Worm (Caenorhabditis elegans) whole organism, L3 larva: ENCODE results near the gene srv-15.

ENCODE experiments used
- elt-3 ChIP-seq, 3 experiments: fragments of 150-350 bp in 1 of 3; sonication (generic microtip) in 2 of 3; optimal IDR thresholded peaks; 2 replicates in 2 of 3; 4 replicates in 1 of 3; lab custom pipeline; 2014 to 2017; ENCODE audit warnings: missing biosample characterization in 3 of 3, missing genetic modification characterization in 3 of 3
- jun-1 ChIP-seq: fragments of 150-350 bp; optimal IDR thresholded peaks from 2 replicates; lab custom pipeline; 2014; ENCODE audit warnings: missing biosample characterization, missing genetic modification reagents, missing genetic modification characterization
- nhr-12 ChIP-seq: fragments of 150-350 bp; optimal IDR thresholded peaks from 2 replicates; lab custom pipeline; 2014; ENCODE audit warnings: missing biosample characterization, missing genetic modification characterization
- nhr-237 ChIP-seq: fragments of 150-350 bp; optimal IDR thresholded peaks from 2 replicates; lab custom pipeline; 2014; ENCODE audit warnings: missing biosample characterization, missing genetic modification characterization
- nhr-25 ChIP-seq: sonication (generic microtip); optimal IDR thresholded peaks from 2 replicates; lab custom pipeline; 2017; ENCODE audit warnings: missing biosample characterization, missing genetic modification characterization
- snpc-4 ChIP-seq: fragments of 150-350 bp; optimal IDR thresholded peaks from 2 replicates; lab custom pipeline; 2014; ENCODE audit warnings: missing biosample characterization, missing genetic modification characterization
- tbx-2 ChIP-seq: sonication (generic microtip); optimal IDR thresholded peaks from 2 replicates; lab custom pipeline; 2016; ENCODE audit warnings: mild to moderate bottlenecking, missing genetic modification characterization, missing compliant biosample characterization
- unc-39 ChIP-seq: sonication (generic microtip); optimal IDR thresholded peaks from 4 replicates; lab custom pipeline; 2017; ENCODE audit warnings: missing biosample characterization, missing genetic modification characterization

DNA sequence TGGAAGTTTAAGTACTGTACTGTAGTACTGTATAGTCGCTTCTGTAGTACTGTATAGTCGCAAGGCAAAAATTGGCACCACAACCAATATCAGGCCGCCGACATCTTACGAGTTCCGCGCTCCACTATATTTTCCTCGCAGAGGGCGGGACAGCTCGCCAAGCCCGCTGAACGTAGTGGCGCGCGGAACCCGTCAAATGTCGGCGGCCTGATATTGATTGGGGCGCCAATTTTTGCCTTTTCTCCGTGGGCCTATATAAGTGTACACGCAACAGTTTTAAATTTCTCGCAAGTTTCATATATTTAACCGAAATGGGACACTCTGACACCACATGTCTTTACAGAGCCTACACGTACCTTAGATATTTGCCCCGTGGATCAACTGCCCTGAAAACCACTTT is 43.6 kb downstream of the srv-15 start:
- TF ChIP-seq nhr-25: no peak
- TF ChIP-seq nhr-237 (tag; lab: Kevin White, UChicago): no peak
- no peak for TF ChIP-seq nhr-12 (tag; lab: Kevin White, UChicago)
- TF ChIP-seq elt-3 (tag; optimal IDR thresholded peaks at IDR 0.05; lab: Kevin White, UChicago): no peak
- no peak for TF ChIP-seq unc-39 (tag; lab: Kevin White, UChicago)
- TF ChIP-seq snpc-4 (tag; lab: Kevin White, UChicago): no peak
- TF ChIP-seq jun-1 (tag; lab: Kevin White, UChicago): no peak
- no peak for TF ChIP-seq tbx-2 (tag; lab: Kevin White, UChicago)
